Fruit fly (Drosophila melanogaster): ENCODE data around the gene ATPsynepsilonL.
A peak's percentile ranks its signal among the peaks of the same experiment; 100 is the strongest.

The ATPsynepsilonL gene

DNA sequence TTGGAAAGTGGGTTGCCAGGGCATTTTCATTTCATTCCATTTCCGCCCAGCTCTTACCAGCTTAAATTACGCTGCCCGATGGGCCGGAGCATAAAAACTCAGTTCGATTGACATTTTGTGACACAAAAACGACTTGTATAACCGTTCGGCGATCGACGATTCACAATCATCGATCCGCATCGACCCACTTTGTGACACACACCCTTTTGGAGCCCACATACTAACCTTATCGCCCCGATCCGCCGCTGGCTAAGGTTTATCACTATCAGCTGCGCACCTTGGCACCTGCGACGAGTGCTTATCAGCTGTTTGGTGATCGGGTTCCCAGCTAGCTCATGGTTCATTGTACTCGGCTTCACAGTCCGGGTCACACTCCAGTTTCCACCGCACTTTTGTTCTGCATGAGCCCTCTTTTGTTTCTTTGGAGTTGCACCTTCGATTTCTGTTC, 22.1 kb upstream of the ATPsynepsilonL start:
- TF ChIP-seq CG11617 (GFP tag; optimal IDR thresholded peaks at IDR 0.05) (no peak), Hr96 (GFP tag; optimal IDR thresholded peaks at IDR 0.05) (no peak), CG12768 (GFP tag; optimal IDR thresholded peaks at IDR 0.05) (peak; percentile 71), cic (GFP tag; optimal IDR thresholded peaks at IDR 0.05) (peak; percentile 30), Mnt (GFP tag; optimal IDR thresholded peaks at IDR 0.05) (peak; percentile 19), kay (GFP tag; ENCODE audit: borderline replicate concordance) (peak; percentile 24)

DNA sequence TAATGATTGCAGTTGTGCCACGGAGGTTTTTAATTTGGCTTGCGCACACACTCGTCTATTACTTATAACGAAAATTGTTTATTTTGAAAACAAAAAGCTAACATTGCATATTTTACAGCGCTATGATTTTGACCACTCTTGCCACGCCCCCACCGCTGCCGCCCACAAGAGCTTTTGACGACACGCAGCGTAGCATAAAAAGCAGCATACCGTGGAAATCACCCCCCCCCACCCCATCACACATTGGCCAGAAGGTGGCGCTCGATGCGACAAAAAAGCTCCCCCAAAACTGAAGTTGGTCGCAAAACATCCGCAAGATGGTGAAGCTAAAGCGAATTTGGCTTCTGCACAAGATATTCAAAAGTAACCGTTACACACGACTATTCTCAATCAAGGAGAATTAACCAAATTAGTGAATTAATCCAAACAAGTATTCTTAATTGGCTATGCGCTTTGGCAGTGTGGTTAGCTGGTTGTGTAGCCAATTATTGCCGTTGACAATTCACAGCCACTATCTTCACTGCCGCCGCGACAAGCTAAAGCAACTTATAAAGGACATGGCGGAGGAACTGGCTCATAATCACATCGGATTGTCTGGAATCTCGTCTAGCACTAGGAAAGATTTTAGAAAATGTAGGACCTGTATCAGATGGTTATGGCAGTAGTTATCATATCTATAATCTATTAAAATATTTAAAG, 20.9 kb upstream of the ATPsynepsilonL start:
- TF ChIP-seq bab1 (GFP tag; optimal IDR thresholded peaks at IDR 0.05): peak; percentile 73
- TF ChIP-seq Clk (GFP tag; optimal IDR thresholded peaks at IDR 0.05): peak; percentile 16
- peak; percentile 47 for TF ChIP-seq pad (GFP tag; optimal IDR thresholded peaks at IDR 0.05)
- TF ChIP-seq tj (GFP tag; optimal IDR thresholded peaks at IDR 0.05): peak; percentile 11
- TF ChIP-seq CG14711 (tag; optimal IDR thresholded peaks at IDR 0.05): peak; percentile 0
- TF ChIP-seq kay (GFP tag; ENCODE audit: borderline replicate concordance): peak; percentile 53
- TF ChIP-seq cnc (optimal IDR thresholded peaks at IDR 0.05): no peak
- no peak for TF ChIP-seq CG1620 (GFP tag; optimal IDR thresholded peaks at IDR 0.05)

DNA sequence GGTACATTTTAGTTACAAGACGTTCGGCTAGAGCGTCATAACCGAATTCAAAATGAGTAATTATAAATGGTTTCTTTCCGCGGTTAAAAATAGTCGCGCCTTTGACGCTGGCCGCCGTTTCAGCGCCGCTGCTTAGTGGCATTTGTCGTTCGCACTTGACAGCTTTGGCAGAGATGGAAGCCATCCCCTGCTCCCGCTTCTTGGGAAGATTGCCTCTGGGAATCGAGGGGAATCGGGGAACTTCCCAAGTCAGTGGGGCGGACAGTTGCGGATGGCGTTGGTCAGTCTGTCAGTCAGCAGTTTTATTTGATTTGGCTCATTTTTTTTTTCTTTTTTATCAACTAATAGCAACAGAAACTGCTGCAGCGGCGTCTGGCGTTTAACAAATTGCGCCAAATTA, 14.8 kb upstream of the ATPsynepsilonL start:
- TF ChIP-seq bab1 (GFP tag; optimal IDR thresholded peaks at IDR 0.05) (no peak), kay (GFP tag; ENCODE audit: borderline replicate concordance) (no peak), cnc (optimal IDR thresholded peaks at IDR 0.05) (no peak), tj (GFP tag; optimal IDR thresholded peaks at IDR 0.05) (no peak), CG7045 (GFP tag; optimal IDR thresholded peaks at IDR 0.05) (no peak), toe (GFP tag; optimal IDR thresholded peaks at IDR 0.05) (no peak), pad (GFP tag; optimal IDR thresholded peaks at IDR 0.05) (no peak), CG11617 (GFP tag; optimal IDR thresholded peaks at IDR 0.05) (no peak), CG5204 (GFP tag; optimal IDR thresholded peaks at IDR 0.05) (no peak), Clk (GFP tag; optimal IDR thresholded peaks at IDR 0.05) (no peak), CG12768 (GFP tag; optimal IDR thresholded peaks at IDR 0.05) (no peak), Hr96 (GFP tag; optimal IDR thresholded peaks at IDR 0.05) (no peak), Mnt (GFP tag; optimal IDR thresholded peaks at IDR 0.05) (no peak), CG7101 (tag; optimal IDR thresholded peaks at IDR 0.05) (no peak), Crg-1 (GFP tag; optimal IDR thresholded peaks at IDR 0.05) (no peak), CG1620 (GFP tag; optimal IDR thresholded peaks at IDR 0.05) (no peak), CG33017 (tag; optimal IDR thresholded peaks at IDR 0.05) (no peak), cic (GFP tag; optimal IDR thresholded peaks at IDR 0.05) (no peak), ovo (GFP tag; optimal IDR thresholded peaks at IDR 0.05) (no peak)

DNA sequence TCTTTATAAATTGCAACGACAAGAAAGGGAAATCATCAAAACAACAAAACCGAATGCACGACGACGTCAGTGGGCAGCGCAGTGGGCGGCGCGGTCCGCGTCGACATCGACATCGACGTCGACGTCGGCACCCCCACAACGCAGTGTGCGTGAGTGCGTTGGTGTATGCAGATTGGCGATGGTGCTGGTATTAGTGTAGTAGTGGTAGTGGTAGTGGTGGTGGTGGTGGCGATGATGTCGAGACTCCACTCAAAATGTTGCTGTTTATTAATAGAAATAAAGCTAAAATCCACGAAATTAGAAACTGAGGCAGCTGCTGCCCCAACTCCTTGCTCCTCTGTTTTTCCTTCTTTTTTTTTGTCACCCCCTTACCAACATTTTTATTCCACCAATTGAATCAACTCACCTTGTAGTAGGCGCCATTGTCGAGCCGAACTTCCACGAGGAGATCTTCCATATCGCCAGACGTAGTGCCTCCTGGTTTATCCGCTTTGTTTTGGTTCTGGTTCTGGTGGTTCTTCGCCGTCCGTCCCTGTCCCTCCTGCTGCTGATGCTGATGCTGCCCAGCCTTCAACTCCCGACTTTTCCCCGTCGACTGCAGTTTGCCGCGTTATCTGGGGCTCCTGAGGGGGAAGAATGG, 13.2 kb upstream of the ATPsynepsilonL start:
- TF ChIP-seq CG7045 (GFP tag; optimal IDR thresholded peaks at IDR 0.05) (no peak), CG33017 (tag; optimal IDR thresholded peaks at IDR 0.05) (no peak), cic (GFP tag; optimal IDR thresholded peaks at IDR 0.05) (no peak), Hr96 (GFP tag; optimal IDR thresholded peaks at IDR 0.05) (no peak), ovo (GFP tag; optimal IDR thresholded peaks at IDR 0.05) (no peak), CG14711 (tag; optimal IDR thresholded peaks at IDR 0.05) (no peak), CG12768 (GFP tag; optimal IDR thresholded peaks at IDR 0.05) (no peak), Clk (GFP tag; optimal IDR thresholded peaks at IDR 0.05) (no peak), CG1620 (GFP tag; optimal IDR thresholded peaks at IDR 0.05) (no peak)

DNA sequence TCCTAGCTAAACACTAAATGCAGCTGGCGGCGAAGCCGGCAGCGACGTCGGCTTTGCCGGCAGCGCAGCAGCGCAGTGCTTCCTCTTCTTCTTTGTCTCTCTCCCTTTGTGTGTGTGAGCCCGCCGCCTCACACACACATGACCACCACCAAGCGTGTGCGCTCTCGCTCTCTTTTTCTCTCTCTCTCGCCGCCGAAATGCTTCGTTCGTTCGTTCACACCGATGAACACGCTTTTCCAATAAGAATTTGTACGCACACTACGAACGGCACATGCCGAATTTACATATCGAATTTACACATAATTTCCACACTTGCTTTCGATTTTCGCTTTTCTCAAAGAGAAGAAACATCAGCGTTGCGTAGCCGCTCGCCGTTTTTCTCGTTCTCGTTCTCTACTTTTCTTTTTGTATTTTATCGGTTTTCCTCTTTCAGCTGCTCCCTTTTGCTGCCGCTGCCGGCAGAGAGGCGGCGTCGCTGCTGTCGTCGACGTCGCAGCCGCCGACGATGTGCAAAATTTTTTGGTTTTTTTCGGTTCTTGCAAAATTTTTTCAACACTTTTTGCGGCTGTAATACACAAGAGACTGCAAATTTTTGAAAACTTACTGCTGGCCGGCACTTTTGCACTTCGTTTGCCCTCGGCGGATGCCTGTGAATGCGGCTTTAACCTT, 12.2 kb upstream of the ATPsynepsilonL start:
- TF ChIP-seq cic (GFP tag; optimal IDR thresholded peaks at IDR 0.05): peak; percentile 46
- no peak for TF ChIP-seq CG12768 (GFP tag; optimal IDR thresholded peaks at IDR 0.05)
- no peak for TF ChIP-seq CG7101 (tag; optimal IDR thresholded peaks at IDR 0.05)
- no peak for TF ChIP-seq CG14711 (tag; optimal IDR thresholded peaks at IDR 0.05)
- no peak for TF ChIP-seq CG11617 (GFP tag; optimal IDR thresholded peaks at IDR 0.05)
- TF ChIP-seq toe (GFP tag; optimal IDR thresholded peaks at IDR 0.05): no peak

DNA sequence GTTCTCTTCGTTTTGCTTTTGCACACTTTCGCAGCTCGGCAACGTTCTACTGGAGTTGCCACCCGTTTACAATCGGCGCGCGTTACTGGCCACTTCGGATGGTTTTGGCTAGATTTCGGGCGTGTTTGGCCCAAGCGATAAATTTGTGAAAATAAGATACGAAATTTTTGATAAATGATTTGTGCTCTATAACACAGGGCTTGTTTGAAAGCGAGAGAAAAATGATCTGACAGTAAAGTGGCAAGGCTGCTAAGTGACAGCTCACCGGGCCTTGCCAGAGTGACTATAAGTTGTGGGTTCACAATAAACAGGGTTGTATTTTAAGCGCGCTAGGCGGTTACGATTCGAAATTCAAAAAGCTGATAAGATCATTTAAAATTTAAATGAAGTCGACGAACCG, 11.6 kb upstream of the ATPsynepsilonL start, which contains the start of gene Fmr1:
Fmr1 (minus strand) TSS at position 184 of the 400 bp plus-strand sequence.
- peak; percentile 23 for TF ChIP-seq pad (GFP tag; optimal IDR thresholded peaks at IDR 0.05)
- peak; percentile 27 for TF ChIP-seq Clk (GFP tag; optimal IDR thresholded peaks at IDR 0.05)
- TF ChIP-seq cnc (optimal IDR thresholded peaks at IDR 0.05): no peak
- TF ChIP-seq cic (GFP tag; optimal IDR thresholded peaks at IDR 0.05): no peak
- TF ChIP-seq CG33017 (tag; optimal IDR thresholded peaks at IDR 0.05): no peak
- TF ChIP-seq toe (GFP tag; optimal IDR thresholded peaks at IDR 0.05): no peak
- TF ChIP-seq tj (GFP tag; optimal IDR thresholded peaks at IDR 0.05): peak; percentile 46
- peak; percentile 47 for TF ChIP-seq CG12768 (GFP tag; optimal IDR thresholded peaks at IDR 0.05)
- peak; percentile 67 for TF ChIP-seq CG1620 (GFP tag; optimal IDR thresholded peaks at IDR 0.05)
- TF ChIP-seq Crg-1 (GFP tag; optimal IDR thresholded peaks at IDR 0.05): no peak
- peak; percentile 52 for TF ChIP-seq bab1 (GFP tag; optimal IDR thresholded peaks at IDR 0.05)
- TF ChIP-seq kay (GFP tag; ENCODE audit: borderline replicate concordance): no peak
- TF ChIP-seq Mnt (GFP tag; optimal IDR thresholded peaks at IDR 0.05): peak; percentile 64
- TF ChIP-seq ovo (GFP tag; optimal IDR thresholded peaks at IDR 0.05): peak; percentile 18
- peak; percentile 49 for TF ChIP-seq CG7045 (GFP tag; optimal IDR thresholded peaks at IDR 0.05)
- TF ChIP-seq CG14711 (tag; optimal IDR thresholded peaks at IDR 0.05): peak; percentile 64
- TF ChIP-seq CG5204 (GFP tag; optimal IDR thresholded peaks at IDR 0.05): no peak
- peak; percentile 43 for TF ChIP-seq CG7101 (tag; optimal IDR thresholded peaks at IDR 0.05)
- peak; percentile 32 for TF ChIP-seq CG11617 (GFP tag; optimal IDR thresholded peaks at IDR 0.05)
- TF ChIP-seq Hr96 (GFP tag; optimal IDR thresholded peaks at IDR 0.05): peak; percentile 70
